Fruit fly (Drosophila melanogaster) whole organism, wandering third instar larva: ENCODE data around the gene CG4278.
A peak's percentile ranks its signal among the peaks of the same experiment; 100 is the strongest.

Source experiments
- Abd-B ChIP-seq: fragments of >200 bp; optimal IDR thresholded peaks from 2 replicates; lab custom pipeline; 2017; ENCODE audit warnings: missing biosample characterization, missing genetic modification characterization
- CG32264 ChIP-seq: fragments of 200-800 bp; sonication (Bioruptor generic); optimal IDR thresholded peaks from 2 replicates; lab custom pipeline; 2016; ENCODE audit warnings: missing biosample characterization, missing genetic modification characterization
- CG9705 ChIP-seq: fragments of 200-800 bp; sonication (Bioruptor generic); optimal IDR thresholded peaks from 2 replicates; lab custom pipeline; 2018; ENCODE audit warnings: missing biosample characterization, mild to moderate bottlenecking, missing genetic modification characterization
- CrebA ChIP-seq: fragments of 200-800 bp; sonication (Bioruptor generic); optimal IDR thresholded peaks from 2 replicates; lab custom pipeline; 2016; ENCODE audit warnings: missing biosample characterization, mild to moderate bottlenecking, missing genetic modification characterization, borderline replicate concordance
- Dfd ChIP-seq: fragments of >200 bp; optimal IDR thresholded peaks from 2 replicates; lab custom pipeline; 2017; ENCODE audit warnings: missing biosample characterization, missing genetic modification characterization
- Dif ChIP-seq: fragments of 200-275, 200-300 bp; sonication (Bioruptor generic); optimal IDR thresholded peaks from 2 replicates; lab custom pipeline; 2018; ENCODE audit warnings: missing biosample characterization, missing genetic modification characterization; ENCODE audit not compliant: partially characterized antibody
- GATAd ChIP-seq: sonication (Bioruptor generic); optimal IDR thresholded peaks from 2 replicates; lab custom pipeline; 2016; ENCODE audit warnings: missing biosample characterization, missing genetic modification characterization
- HLH106 ChIP-seq: fragments of 200-800 bp; optimal IDR thresholded peaks from 3 replicates; lab custom pipeline; 2019; ENCODE audit warnings: missing biosample characterization, mild to moderate bottlenecking, missing genetic modification characterization, moderate library complexity
- Hnf4 ChIP-seq: fragments of 200-800 bp; sonication (Bioruptor generic); optimal IDR thresholded peaks from 2 replicates; lab custom pipeline; 2016; ENCODE audit warnings: missing biosample characterization, mild to moderate bottlenecking, missing genetic modification characterization
- Hr78 ChIP-seq: fragments of >200 bp; optimal IDR thresholded peaks from 2 replicates; lab custom pipeline; 2017; ENCODE audit warnings: missing biosample characterization, missing genetic modification characterization
- Hr83 ChIP-seq: fragments of 200-300 bp; sonication (Bioruptor generic); optimal IDR thresholded peaks from 2 replicates; lab custom pipeline; 2016; ENCODE audit warnings: missing biosample characterization, mild to moderate bottlenecking, missing genetic modification characterization, moderate library complexity; ENCODE audit not compliant: poor library complexity, severe bottlenecking
- Jra ChIP-seq: sonication (Bioruptor generic); optimal IDR thresholded peaks from 2 replicates; lab custom pipeline; 2016; ENCODE audit warnings: missing biosample characterization, missing genetic modification characterization
- Mio ChIP-seq: sonication (Bioruptor generic); optimal IDR thresholded peaks from 2 replicates; lab custom pipeline; 2016; ENCODE audit warnings: missing biosample characterization, missing genetic modification characterization
- Myc ChIP-seq: fragments of >200 bp; optimal IDR thresholded peaks from 2 replicates; lab custom pipeline; 2017
- OdsH ChIP-seq: fragments of 200-800 bp; sonication (Bioruptor generic); optimal IDR thresholded peaks from 2 replicates; lab custom pipeline; 2016; ENCODE audit warnings: missing biosample characterization, mild to moderate bottlenecking, missing genetic modification characterization
- Rel ChIP-seq, 2 experiments: fragments of 200-800 bp; sonication (Bioruptor generic) in 1 of 2; optimal IDR thresholded peaks; 2 replicates in 1 of 2; 3 replicates in 1 of 2; lab custom pipeline; 2016 to 2019; ENCODE audit warnings: mild to moderate bottlenecking in 2 of 2, missing biosample characterization in 2 of 2, missing genetic modification characterization in 2 of 2, moderate library complexity in 1 of 2
- Sp1 ChIP-seq: fragments of 200-800 bp; sonication (Bioruptor generic); optimal IDR thresholded peaks from 3 replicates; lab custom pipeline; 2019; ENCODE audit warnings: missing biosample characterization, mild to moderate bottlenecking, missing genetic modification characterization, moderate library complexity
- Vsx2 ChIP-seq: fragments of 200-300, 225-300 bp; sonication (Bioruptor generic); optimal IDR thresholded peaks from 2 replicates; lab custom pipeline; 2018; ENCODE audit warnings: missing biosample characterization, missing genetic modification characterization; ENCODE audit not compliant: partially characterized antibody
- br ChIP-seq: fragments of 200-800 bp; sonication (Bioruptor generic); optimal IDR thresholded peaks from 2 replicates; lab custom pipeline; 2016; ENCODE audit warnings: missing biosample characterization, missing genetic modification characterization
- brk ChIP-seq: fragments of 200-800 bp; sonication (Bioruptor generic); optimal IDR thresholded peaks from 2 replicates; lab custom pipeline; 2016; ENCODE audit warnings: missing biosample characterization, mild to moderate bottlenecking, missing genetic modification characterization
- dl ChIP-seq, 2 experiments: fragments of 175-275, 200-275 bp in 1 of 2; fragments of 200-275 bp in 1 of 2; sonication (Bioruptor generic); optimal IDR thresholded peaks; lab custom pipeline; 2018; ENCODE audit warnings: mild to moderate bottlenecking in 2 of 2, missing biosample characterization in 2 of 2, missing genetic modification characterization in 2 of 2, moderate library complexity in 2 of 2; ENCODE audit not compliant: partially characterized antibody in 2 of 2, insufficient read depth in 1 of 2
- dmrt93B ChIP-seq: fragments of 200-800 bp; sonication (Bioruptor generic); optimal IDR thresholded peaks from 2 replicates; lab custom pipeline; 2018; ENCODE audit warnings: missing biosample characterization, mild to moderate bottlenecking, missing genetic modification characterization
- dsf ChIP-seq: sonication (Bioruptor generic); optimal IDR thresholded peaks from 2 replicates; lab custom pipeline; 2016; ENCODE audit warnings: missing biosample characterization, missing genetic modification characterization, borderline replicate concordance
- ey ChIP-seq: fragments of 200-800 bp; sonication (Bioruptor generic); optimal IDR thresholded peaks from 2 replicates; lab custom pipeline; 2016; ENCODE audit warnings: missing biosample characterization, missing genetic modification characterization
- foxo ChIP-seq, 2 experiments: fragments of 200-800 bp; sonication (Bioruptor generic); optimal IDR thresholded peaks; 2 replicates in 1 of 2; 3 replicates in 1 of 2; lab custom pipeline; 2016 to 2017; ENCODE audit warnings: missing biosample characterization in 2 of 2, missing genetic modification characterization in 2 of 2
- fru ChIP-seq: fragments of 200-800 bp; sonication (Bioruptor generic); optimal IDR thresholded peaks from 3 replicates; lab custom pipeline; 2016; ENCODE audit warnings: missing biosample characterization, mild to moderate bottlenecking, missing genetic modification characterization
- h ChIP-seq: fragments of 200-800 bp; sonication (Bioruptor generic); optimal IDR thresholded peaks from 3 replicates; lab custom pipeline; 2016; ENCODE audit warnings: missing biosample characterization, mild to moderate bottlenecking, missing genetic modification characterization
- jim ChIP-seq: fragments of 175-275, 200-325 bp; sonication (Bioruptor generic); optimal IDR thresholded peaks from 2 replicates; lab custom pipeline; 2016; ENCODE audit warnings: missing biosample characterization, mild to moderate bottlenecking, missing genetic modification characterization
- pan ChIP-seq: fragments of >200 bp; optimal IDR thresholded peaks from 2 replicates; lab custom pipeline; 2017
- psq ChIP-seq: fragments of 200-800 bp; sonication (Bioruptor generic); optimal IDR thresholded peaks from 3 replicates; lab custom pipeline; 2017; ENCODE audit warnings: missing biosample characterization, mild to moderate bottlenecking, missing genetic modification characterization, moderate library complexity
- rgr ChIP-seq: fragments of 200-800 bp; sonication (Bioruptor generic); optimal IDR thresholded peaks from 3 replicates; lab custom pipeline; 2016; ENCODE audit warnings: missing biosample characterization, mild to moderate bottlenecking, missing genetic modification characterization
- sage ChIP-seq: fragments of 200-800 bp; sonication (Bioruptor generic); optimal IDR thresholded peaks from 2 replicates; lab custom pipeline; 2016; ENCODE audit warnings: missing biosample characterization, mild to moderate bottlenecking, missing genetic modification characterization
- sv ChIP-seq: fragments of 200-800 bp; sonication (Bioruptor generic); optimal IDR thresholded peaks from 3 replicates; lab custom pipeline; 2016; ENCODE audit warnings: missing biosample characterization, missing genetic modification characterization
- tai ChIP-seq: sonication (Bioruptor generic); optimal IDR thresholded peaks from 2 replicates; lab custom pipeline; 2016; ENCODE audit warnings: missing biosample characterization, missing genetic modification characterization
- usp ChIP-seq: fragments of >200 bp; optimal IDR thresholded peaks from 2 replicates; lab custom pipeline; 2017; ENCODE audit warnings: missing biosample characterization, missing genetic modification characterization

The CG4278 gene

DNA sequence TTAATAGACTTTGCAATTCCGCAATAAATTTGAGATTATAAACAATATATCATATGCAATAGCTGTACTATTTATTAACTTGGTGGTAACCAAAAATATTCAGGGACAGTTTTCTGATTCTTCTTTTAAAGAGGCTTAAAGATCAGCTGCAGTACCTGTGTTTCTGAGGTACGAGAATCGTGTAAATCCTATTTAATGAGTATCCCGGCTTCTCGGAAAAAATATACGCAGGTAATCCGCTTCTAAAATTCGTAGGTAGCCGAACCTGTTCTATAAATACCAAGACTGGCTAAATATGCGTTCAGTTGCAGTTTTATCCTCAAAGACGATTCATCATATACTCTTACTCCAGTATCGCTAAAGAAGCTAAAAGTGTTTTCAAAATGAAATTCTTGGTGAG lies 2.8 kb downstream of the CG4278 start, which contains the start of gene CG4440:
Gene CG4440, plus strand, starts transcription at position 301 of the 400 bp plus-strand sequence.
- no peak for TF ChIP-seq foxo (GFP tag; optimal IDR thresholded peaks at IDR 0.05; lab: Kevin White, UChicago)
- no peak for TF ChIP-seq Hr83
- TF ChIP-seq Dif (GFP tag; lab: Kevin White, UChicago) = no peak
- no peak for TF ChIP-seq CG32264 (GFP tag; lab: Kevin White, UChicago)
- TF ChIP-seq brk (GFP tag; lab: Kevin White, UChicago) = no peak
- TF ChIP-seq GATAd (GFP tag; lab: Kevin White, UChicago) = no peak
- TF ChIP-seq CrebA (GFP tag; lab: Kevin White, UChicago) = no peak
- TF ChIP-seq dl (GFP tag; optimal IDR thresholded peaks at IDR 0.05; lab: Kevin White, UChicago; ENCODE audit: insufficient read depth in 1 of 2, partially characterized antibody in 2 of 2) = no peak
- no peak for TF ChIP-seq Vsx2
- no peak for TF ChIP-seq Dfd (GFP tag; lab: Kevin White, UChicago)
- no peak for TF ChIP-seq dmrt93B (GFP tag; lab: Kevin White, UChicago)
- no peak for TF ChIP-seq Rel (GFP tag; optimal IDR thresholded peaks at IDR 0.05; lab: Kevin White, UChicago)
- no peak for TF ChIP-seq Rel (tag; optimal IDR thresholded peaks at IDR 0.05; lab: Kevin White, UChicago)
- no peak for TF ChIP-seq Mio
- no peak for TF ChIP-seq h (GFP tag; lab: Kevin White, UChicago)
- no peak for TF ChIP-seq rgr (GFP tag; lab: Kevin White, UChicago)
- TF ChIP-seq dsf = no peak
- TF ChIP-seq HLH106 = no peak
- no peak for TF ChIP-seq tai (GFP tag; lab: Kevin White, UChicago)
- TF ChIP-seq OdsH = no peak

dm6 chr2L:16337785-16338184 lies 10.9 kb downstream of the CG4278 start, which contains the start of gene CG31817:
Gene CG31817 (minus strand): TSS chr2L:16337885.
- TF ChIP-seq Mio = no peak

DNA sequence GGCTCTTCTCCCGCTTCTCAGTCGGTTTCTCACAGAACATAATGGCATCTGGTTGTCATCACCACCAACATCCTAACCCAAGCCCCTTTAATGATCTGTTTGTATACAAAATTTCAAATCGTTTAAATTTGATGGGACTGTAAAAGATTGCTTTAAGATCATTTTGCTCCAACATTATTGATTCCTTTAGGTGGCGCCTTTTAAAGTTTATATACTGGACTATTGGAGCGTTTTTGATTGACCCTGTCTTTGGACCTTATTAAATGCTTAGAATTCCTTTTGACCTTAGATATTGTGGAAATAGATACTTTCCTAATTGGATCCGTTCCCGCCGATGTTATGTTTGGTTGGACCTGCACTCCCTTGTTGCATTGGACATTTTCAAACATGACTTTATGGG lies 13.4 kb downstream of the CG4278 start, which contains the start of gene CG42266:
Gene CG42266, minus strand, starts transcription at position 101 of the 400 bp plus-strand sequence.
- no peak for TF ChIP-seq Myc (lab: Kevin White, UChicago)
- TF ChIP-seq dsf = no peak
- TF ChIP-seq dmrt93B (GFP tag; lab: Kevin White, UChicago) = no peak
- no peak for TF ChIP-seq rgr (GFP tag; lab: Kevin White, UChicago)
- TF ChIP-seq Hr78 (GFP tag; lab: Kevin White, UChicago) = no peak
- TF ChIP-seq dl (GFP tag; optimal IDR thresholded peaks at IDR 0.05; lab: Kevin White, UChicago; ENCODE audit: insufficient read depth in 1 of 2, partially characterized antibody in 2 of 2) = no peak
- no peak for TF ChIP-seq Mio
- no peak for TF ChIP-seq foxo (GFP tag; optimal IDR thresholded peaks at IDR 0.05; lab: Kevin White, UChicago)
- no peak for TF ChIP-seq tai (GFP tag; lab: Kevin White, UChicago)
- no peak for TF ChIP-seq br (GFP tag; lab: Kevin White, UChicago)
- TF ChIP-seq sv (GFP tag; lab: Kevin White, UChicago) = no peak
- TF ChIP-seq Hr83 = no peak
- no peak for TF ChIP-seq Abd-B (GFP tag; lab: Kevin White, UChicago)
- no peak for TF ChIP-seq pan
- TF ChIP-seq CG9705 (GFP tag; lab: Kevin White, UChicago) = no peak
- no peak for TF ChIP-seq psq
- no peak for TF ChIP-seq Hnf4 (GFP tag; lab: Kevin White, UChicago)
- no peak for TF ChIP-seq Dfd (GFP tag; lab: Kevin White, UChicago)
- TF ChIP-seq OdsH = no peak
- TF ChIP-seq Jra (GFP tag; lab: Kevin White, UChicago) = no peak
- TF ChIP-seq, all 38 proteins: peak for 0

- TF ChIP-seq foxo (GFP tag; optimal IDR thresholded peaks at IDR 0.05; lab: Kevin White, UChicago) (no peak), Sp1 (GFP tag; lab: Kevin White, UChicago) (no peak), ey (GFP tag; lab: Kevin White, UChicago) (no peak), psq (no peak)
These were observed 15.4 kb downstream of the CG4278 start, which contains the start of gene CG44405 for dm6 chr2L:16342224-16342623. Gene CG44405 (minus strand): TSS chr2L:16342324.

- TF ChIP-seq foxo (GFP tag; optimal IDR thresholded peaks at IDR 0.05; lab: Kevin White, UChicago) (peak in 1 of 2 experiments; percentile 93), Rel (GFP tag; optimal IDR thresholded peaks at IDR 0.05; lab: Kevin White, UChicago) (no peak), Rel (tag; optimal IDR thresholded peaks at IDR 0.05; lab: Kevin White, UChicago) (peak; percentile 89), sage (GFP tag; lab: Kevin White, UChicago) (peak; percentile 56), Mio (no peak), sv (GFP tag; lab: Kevin White, UChicago) (peak; percentile 51), dl (GFP tag; optimal IDR thresholded peaks at IDR 0.05; lab: Kevin White, UChicago; ENCODE audit: insufficient read depth in 1 of 2, partially characterized antibody in 2 of 2) (no peak), Jra (GFP tag; lab: Kevin White, UChicago) (peak; percentile 34), jim (GFP tag; lab: Kevin White, UChicago) (no peak), Hr83 (peak; percentile 84), ey (GFP tag; lab: Kevin White, UChicago) (peak; percentile 80), GATAd (GFP tag; lab: Kevin White, UChicago) (peak; percentile 42), Myc (lab: Kevin White, UChicago) (no peak), Dif (GFP tag; lab: Kevin White, UChicago) (no peak), Dfd (GFP tag; lab: Kevin White, UChicago) (no peak), OdsH (peak; percentile 84), Sp1 (GFP tag; lab: Kevin White, UChicago) (peak; percentile 87), tai (GFP tag; lab: Kevin White, UChicago) (no peak), fru (GFP tag; lab: Kevin White, UChicago) (peak; percentile 77), usp (no peak), Vsx2 (no peak), Hnf4 (GFP tag; lab: Kevin White, UChicago) (no peak), dmrt93B (GFP tag; lab: Kevin White, UChicago) (peak; percentile 78), pan (no peak), psq (no peak), CG32264 (GFP tag; lab: Kevin White, UChicago) (peak; percentile 59), h (GFP tag; lab: Kevin White, UChicago) (peak; percentile 78), CG9705 (GFP tag; lab: Kevin White, UChicago) (peak; percentile 60)
These were observed 23.3 kb downstream of the CG4278 start for dm6 chr2L:16350160-16350633.
